Fruit fly (Drosophila melanogaster): ENCODE data around the gene dx.

The dx gene

DNA sequence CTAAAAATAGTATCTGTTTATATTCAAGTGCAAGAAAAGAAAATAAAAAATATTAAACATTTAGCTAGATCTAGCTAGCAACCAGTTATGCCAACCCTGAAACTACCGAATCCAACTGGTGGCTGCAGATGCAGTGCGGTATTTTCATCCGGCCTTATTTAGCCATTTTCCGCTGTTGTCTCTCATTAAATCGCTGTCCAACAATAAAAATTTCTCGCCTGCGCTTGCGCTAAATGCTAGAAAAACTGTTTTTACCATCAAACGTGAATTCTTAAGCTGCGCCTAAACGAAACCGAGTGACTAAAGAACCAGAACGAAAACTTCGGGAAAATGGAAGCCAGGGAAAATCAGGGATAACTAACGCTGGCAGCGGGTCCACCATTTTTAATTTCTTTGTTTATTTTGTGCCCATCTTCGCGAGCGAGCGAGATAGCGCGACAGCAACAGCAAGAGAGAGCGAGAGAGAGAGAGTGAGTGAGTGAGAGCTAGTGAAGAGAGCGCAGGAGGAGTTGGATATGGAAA, at the start of gene dx:
Gene dx, plus strand, starts transcription at position 164 of the 522 bp plus-strand sequence.
- TF ChIP-seq D1 (tag; optimal IDR thresholded peaks at IDR 0.05) (no peak), gl (tag; optimal IDR thresholded peaks at IDR 0.05) (no peak), fd96Ca (GFP tag; IDR thresholded peaks at IDR 0.05) (no peak), CG15710 (tag; optimal IDR thresholded peaks at IDR 0.05) (no peak), CG8301 (tag; optimal IDR thresholded peaks at IDR 0.05) (no peak), CG32121 (GFP tag; IDR thresholded peaks at IDR 0.05) (0 out of 2 replicates have a peak, but pooled peaks have one; percentile 9), Ets98B (GFP tag; IDR thresholded peaks at IDR 0.05) (no peak), CG4496 (GFP tag; IDR thresholded peaks at IDR 0.05) (0 out of 3 replicates have a peak, but pooled peaks have one; percentile 26), Pif1B (GFP tag; optimal IDR thresholded peaks at IDR 0.05) (no peak), CG12605 (GFP tag; IDR thresholded peaks at IDR 0.05) (peak; percentile 29; the same call in 1 of the 2 replicates), CG8159 (tag; optimal IDR thresholded peaks at IDR 0.05) (no peak), Pif1A (GFP tag; optimal IDR thresholded peaks at IDR 0.05) (no peak), CG10348 (GFP tag; IDR thresholded peaks at IDR 0.05) (no peak), CG34367 (tag; optimal IDR thresholded peaks at IDR 0.05) (no peak), CG13204 (GFP tag; optimal IDR thresholded peaks at IDR 0.05) (no peak), CG14655 (GFP tag; optimal IDR thresholded peaks at IDR 0.05) (no peak), CG9948 (tag; optimal IDR thresholded peaks at IDR 0.05) (no peak), rn (GFP tag; IDR thresholded peaks at IDR 0.05) (no peak), Snoo (tag; optimal IDR thresholded peaks at IDR 0.05) (no peak), EcR (GFP tag; optimal IDR thresholded peaks at IDR 0.05) (no peak)

DNA sequence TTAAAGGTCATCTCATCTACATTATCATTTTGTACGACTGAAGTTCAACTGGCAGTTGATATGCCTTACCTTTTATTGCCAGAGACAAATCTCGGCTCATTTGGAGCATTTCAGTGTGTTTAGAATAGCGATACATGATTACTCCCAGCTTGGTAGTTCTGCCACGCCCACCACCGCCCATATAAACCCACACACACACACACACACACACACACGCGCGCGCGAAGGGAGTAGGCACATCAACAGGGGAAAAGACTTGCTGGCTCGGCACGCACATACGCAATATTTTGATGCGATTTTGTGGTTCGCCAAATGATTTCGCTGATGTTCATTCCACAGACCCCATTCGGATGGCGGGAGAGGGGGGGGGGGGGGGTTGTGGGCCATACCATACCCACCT, 20.6 kb upstream of the dx start:
- TF ChIP-seq Ets98B (GFP tag; IDR thresholded peaks at IDR 0.05) (no peak), CG10348 (GFP tag; IDR thresholded peaks at IDR 0.05) (no peak), CG8301 (tag; optimal IDR thresholded peaks at IDR 0.05) (no peak), CG12605 (GFP tag; IDR thresholded peaks at IDR 0.05) (no peak), CG4496 (GFP tag; IDR thresholded peaks at IDR 0.05) (no peak), EcR (GFP tag; optimal IDR thresholded peaks at IDR 0.05) (no peak)

DNA sequence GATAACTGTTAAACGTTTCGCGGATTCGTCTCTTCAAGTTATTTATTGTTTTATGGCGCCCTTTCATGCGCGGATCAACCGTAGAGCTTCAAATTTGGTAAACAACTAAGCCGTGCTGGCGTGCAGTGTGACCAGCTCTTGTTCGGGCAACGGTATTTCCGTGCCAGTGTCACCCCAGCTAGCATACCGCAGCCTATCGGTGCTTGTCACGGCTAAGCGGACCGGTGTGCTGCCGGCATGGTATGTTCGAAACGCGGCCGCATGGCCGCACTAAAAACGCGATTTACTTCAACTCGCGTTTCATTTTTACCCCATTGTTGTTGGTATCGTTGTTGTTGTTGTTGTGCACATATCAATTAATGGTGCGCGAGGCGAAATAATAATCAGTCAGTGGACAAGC, 9.6 kb upstream of the dx start, which contains the start of the genes CG42340 and CG3918:
Gene CG42340, minus strand, starts transcription at position 107 of the 400 bp plus-strand sequence.
Gene CG3918, plus strand, starts transcription at position 248 of the 400 bp plus-strand sequence.
- no peak for TF ChIP-seq D1 (tag; optimal IDR thresholded peaks at IDR 0.05)
- peak; percentile 16; the same call in 1 of the 3 replicates for TF ChIP-seq CG4496 (GFP tag; IDR thresholded peaks at IDR 0.05)
- no peak for TF ChIP-seq CG32121 (GFP tag; IDR thresholded peaks at IDR 0.05)
- no peak for TF ChIP-seq rn (GFP tag; IDR thresholded peaks at IDR 0.05)
- TF ChIP-seq CG13204 (GFP tag; optimal IDR thresholded peaks at IDR 0.05) = no peak

DNA sequence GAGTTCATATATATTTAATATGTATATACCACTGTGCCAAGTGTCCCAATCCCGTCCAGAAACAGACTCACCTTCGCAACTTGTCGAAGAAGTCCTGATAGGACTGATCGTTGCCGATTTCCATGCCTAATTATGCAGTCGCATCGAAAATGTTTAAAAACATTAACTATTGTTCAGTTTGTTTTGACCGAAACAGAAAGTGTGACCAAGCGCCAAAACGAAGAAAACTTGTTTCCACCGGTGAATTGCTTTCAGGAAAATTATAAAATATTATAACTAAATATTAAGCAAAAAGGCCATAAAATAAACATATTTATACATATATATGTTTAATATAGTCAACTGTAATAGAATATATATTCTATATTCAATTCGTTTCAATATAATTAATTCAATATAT, 6.1 kb upstream of the dx start, which contains the start of gene CG3342:
Gene CG3342, minus strand, starts transcription at position 209 of the 400 bp plus-strand sequence.
- TF ChIP-seq CG10348 (GFP tag; IDR thresholded peaks at IDR 0.05) (no peak), Ets98B (GFP tag; IDR thresholded peaks at IDR 0.05) (no peak), Pif1A (GFP tag; optimal IDR thresholded peaks at IDR 0.05) (no peak), CG17806 (tag; optimal IDR thresholded peaks at IDR 0.05) (no peak), fd96Ca (GFP tag; IDR thresholded peaks at IDR 0.05) (no peak), D1 (tag; optimal IDR thresholded peaks at IDR 0.05) (no peak), CG8301 (tag; optimal IDR thresholded peaks at IDR 0.05) (no peak), CG34367 (tag; optimal IDR thresholded peaks at IDR 0.05) (no peak)

DNA sequence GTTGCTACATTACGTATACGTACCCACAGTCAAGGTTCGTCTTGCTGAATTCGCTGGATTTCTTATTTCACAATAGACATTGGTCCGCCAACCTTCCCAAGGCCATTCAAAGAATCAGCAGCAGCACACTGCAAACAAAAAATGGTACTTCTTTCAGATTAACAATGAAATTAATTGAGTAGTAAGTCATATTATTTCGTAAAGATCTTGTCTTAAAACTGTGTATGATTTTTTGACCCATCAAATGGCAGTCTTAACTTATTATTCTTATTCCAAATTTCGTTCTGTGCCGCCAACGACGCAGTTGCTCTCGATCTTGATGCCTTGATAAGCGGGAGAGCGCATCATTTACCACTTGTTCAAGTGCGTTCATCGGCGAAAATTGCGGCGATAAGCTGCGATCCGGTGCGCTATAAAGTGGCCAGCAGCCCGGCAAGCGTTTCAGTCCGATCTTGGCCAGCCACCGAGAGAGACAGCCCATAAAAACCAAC, 5.2 kb upstream of the dx start, which contains the start of gene Agxt:
Gene Agxt, plus strand, starts transcription at position 441 of the 491 bp plus-strand sequence.
- TF ChIP-seq fd96Ca (GFP tag; IDR thresholded peaks at IDR 0.05) (peak; percentile 37; the same call in 2 of the 3 replicates), CG10348 (GFP tag; IDR thresholded peaks at IDR 0.05) (no peak), CG8159 (tag; optimal IDR thresholded peaks at IDR 0.05) (peak; percentile 65), CG12605 (GFP tag; IDR thresholded peaks at IDR 0.05) (0 out of 2 replicates have a peak, but pooled peaks have one; percentile 10), D1 (tag; optimal IDR thresholded peaks at IDR 0.05) (no peak), CG32121 (GFP tag; IDR thresholded peaks at IDR 0.05) (peak; percentile 41; the same call in 1 of the 2 replicates), CG4496 (GFP tag; IDR thresholded peaks at IDR 0.05) (peak; percentile 64; the same call in 2 of the 3 replicates), CG17806 (tag; optimal IDR thresholded peaks at IDR 0.05) (peak; percentile 51), gl (tag; optimal IDR thresholded peaks at IDR 0.05) (no peak), Pif1A (GFP tag; optimal IDR thresholded peaks at IDR 0.05) (no peak), EcR (GFP tag; optimal IDR thresholded peaks at IDR 0.05) (peak; percentile 11), Ets98B (GFP tag; IDR thresholded peaks at IDR 0.05) (peak; percentile 30; the same call in 1 of the 2 replicates), CG15710 (tag; optimal IDR thresholded peaks at IDR 0.05) (peak; percentile 54), Pif1B (GFP tag; optimal IDR thresholded peaks at IDR 0.05) (peak; percentile 46), Snoo (tag; optimal IDR thresholded peaks at IDR 0.05) (peak; percentile 2), CG14655 (GFP tag; optimal IDR thresholded peaks at IDR 0.05) (no peak), CG13204 (GFP tag; optimal IDR thresholded peaks at IDR 0.05) (no peak), CG34367 (tag; optimal IDR thresholded peaks at IDR 0.05) (peak; percentile 53), CG9948 (tag; optimal IDR thresholded peaks at IDR 0.05) (peak; percentile 42), CG8301 (tag; optimal IDR thresholded peaks at IDR 0.05) (peak; percentile 38)

DNA sequence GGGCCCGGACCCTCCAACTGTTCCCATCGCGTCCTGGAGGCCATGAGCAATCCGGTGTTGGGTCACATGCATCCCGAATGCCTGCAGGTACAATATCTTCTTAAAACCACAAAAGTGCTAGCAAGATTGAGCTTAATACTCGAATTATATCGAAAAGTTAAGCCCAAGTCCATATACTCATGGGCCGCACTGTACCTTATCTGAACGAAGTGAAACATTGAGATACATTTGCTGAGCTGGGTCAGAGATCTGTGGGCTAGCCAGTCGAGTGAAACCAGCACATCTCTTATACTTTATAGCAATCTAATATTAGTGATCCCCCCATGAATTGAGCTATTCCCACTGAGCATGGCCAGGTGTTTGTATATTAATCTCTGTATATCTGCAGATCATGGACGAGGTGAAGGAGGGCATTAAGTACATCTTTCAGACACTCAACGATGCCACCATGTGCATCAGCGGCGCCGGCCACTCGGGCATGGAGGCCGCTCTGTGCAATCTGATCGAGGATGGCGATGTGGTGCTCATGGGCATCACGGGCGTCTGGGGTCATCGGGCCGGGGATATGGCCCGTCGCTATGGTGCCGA, 4.5 kb upstream of the dx start:
- TF ChIP-seq Pif1B (GFP tag; optimal IDR thresholded peaks at IDR 0.05) (no peak), Snoo (tag; optimal IDR thresholded peaks at IDR 0.05) (no peak), CG10348 (GFP tag; IDR thresholded peaks at IDR 0.05) (no peak), CG17806 (tag; optimal IDR thresholded peaks at IDR 0.05) (no peak), fd96Ca (GFP tag; IDR thresholded peaks at IDR 0.05) (no peak), EcR (GFP tag; optimal IDR thresholded peaks at IDR 0.05) (no peak), CG32121 (GFP tag; IDR thresholded peaks at IDR 0.05) (no peak), CG8159 (tag; optimal IDR thresholded peaks at IDR 0.05) (no peak), Pif1A (GFP tag; optimal IDR thresholded peaks at IDR 0.05) (no peak), D1 (tag; optimal IDR thresholded peaks at IDR 0.05) (no peak), CG13204 (GFP tag; optimal IDR thresholded peaks at IDR 0.05) (no peak), CG14655 (GFP tag; optimal IDR thresholded peaks at IDR 0.05) (no peak), gl (tag; optimal IDR thresholded peaks at IDR 0.05) (no peak)

Measured in whole organism, pupa.